Fruit fly (Drosophila melanogaster) whole organism, embryonic: ENCODE measurements around the gene CG18596.

ENCODE experiments used
- Antp ChIP-seq: fragments of 200-800 bp; sonication (Bioruptor generic); optimal IDR thresholded peaks from 3 replicates; lab custom pipeline; 2016; ENCODE audit warnings: missing biosample characterization, missing genetic modification characterization
- B-H2 ChIP-seq: fragments of 200-800 bp; sonication (Bioruptor generic); optimal IDR thresholded peaks from 2 replicates; lab custom pipeline; 2018; ENCODE audit warnings: missing biosample characterization, mild to moderate bottlenecking, missing genetic modification characterization
- BtbVII ChIP-seq: fragments of 200-800 bp; sonication (Bioruptor generic); optimal IDR thresholded peaks from 3 replicates; lab custom pipeline; 2017; ENCODE audit warnings: missing biosample characterization, mild to moderate bottlenecking, missing genetic modification characterization
- CG1024 ChIP-seq: fragments of 200-800 bp; sonication (Bioruptor generic); IDR thresholded peaks from 2 replicates; pipeline ENCODE4 v1.3.6; 2022; ENCODE audit warnings: missing biosample characterization, missing genetic modification characterization
- CG10321 ChIP-seq: fragments of 200-800 bp; sonication (Bioruptor generic); IDR thresholded peaks from 2 replicates; pipeline ENCODE4 v1.3.6; 2022; ENCODE audit warnings: missing biosample characterization, missing genetic modification characterization
- CG10543 ChIP-seq: fragments of 200-800 bp; sonication (Bioruptor generic); optimal IDR thresholded peaks from 3 replicates; lab custom pipeline; 2017; ENCODE audit warnings: missing biosample characterization, mild to moderate bottlenecking, missing genetic modification characterization, moderate library complexity
- CG10979 ChIP-seq: fragments of 200-800 bp; sonication (Bioruptor generic); optimal IDR thresholded peaks from 2 replicates; lab custom pipeline; 2018; ENCODE audit warnings: missing biosample characterization, mild to moderate bottlenecking, missing genetic modification characterization, moderate library complexity
- CG12155 ChIP-seq: fragments of 200-800 bp; sonication (Bioruptor generic); optimal IDR thresholded peaks from 3 replicates; lab custom pipeline; 2016; ENCODE audit warnings: missing biosample characterization, missing genetic modification characterization
- CG12769 ChIP-seq: fragments of 200-800 bp; sonication (Bioruptor generic); optimal IDR thresholded peaks from 2 replicates; lab custom pipeline; 2019; ENCODE audit warnings: missing biosample characterization, mild to moderate bottlenecking, missing genetic modification characterization, moderate library complexity
- CG13123 ChIP-seq: fragments of 200-800 bp; sonication (Bioruptor generic); optimal IDR thresholded peaks from 2 replicates; lab custom pipeline; 2016; ENCODE audit warnings: missing biosample characterization, missing genetic modification characterization
- CG17568 ChIP-seq: fragments of 200-800 bp; sonication (Bioruptor generic); optimal IDR thresholded peaks from 2 replicates; lab custom pipeline; 2018; ENCODE audit warnings: missing biosample characterization, mild to moderate bottlenecking, missing genetic modification characterization, moderate library complexity
- CG17829 ChIP-seq: fragments of 200-800 bp; optimal IDR thresholded peaks from 2 replicates; lab custom pipeline; 2019; ENCODE audit warnings: missing biosample characterization, mild to moderate bottlenecking, missing genetic modification characterization, moderate library complexity
- CG1832 ChIP-seq: fragments of 200-800 bp; sonication (Bioruptor generic); optimal IDR thresholded peaks from 2 replicates; lab custom pipeline; 2017; ENCODE audit warnings: missing biosample characterization, mild to moderate bottlenecking, missing genetic modification characterization, inconsistent platforms
- CG34224 ChIP-seq: fragments of 200-800 bp; sonication (Bioruptor generic); IDR thresholded peaks from 3 replicates; pipeline ENCODE4 v1.3.6; 2022; ENCODE audit warnings: missing biosample characterization, missing genetic modification characterization; ENCODE audit not compliant: partially characterized antibody
- CG4404 ChIP-seq: fragments of 200-800 bp; sonication (Bioruptor generic); IDR thresholded peaks from 2 replicates; pipeline ENCODE4 v1.3.6; 2022; ENCODE audit warnings: missing biosample characterization, missing genetic modification characterization
- CG4730 ChIP-seq: fragments of 200-800 bp; sonication (Bioruptor generic); IDR thresholded peaks from 2 replicates; pipeline ENCODE4 v1.3.6; 2022; ENCODE audit warnings: missing biosample characterization, missing genetic modification characterization
- CG6689 ChIP-seq: fragments of 200-800 bp; sonication (Bioruptor generic); IDR thresholded peaks from 2 replicates; pipeline ENCODE4 v1.3.6; 2022; ENCODE audit warnings: missing biosample characterization, missing genetic modification characterization
- CG6813 ChIP-seq: fragments of 200-800 bp; sonication (Bioruptor generic); optimal IDR thresholded peaks from 2 replicates; lab custom pipeline; 2017; ENCODE audit warnings: missing biosample characterization, missing genetic modification characterization, mild to moderate bottlenecking, moderate library complexity, missing genetic modification reagents
- CG7271 ChIP-seq: fragments of 200-800 bp; sonication (Bioruptor generic); optimal IDR thresholded peaks from 2 replicates; lab custom pipeline; 2018; ENCODE audit warnings: missing biosample characterization, mild to moderate bottlenecking, missing genetic modification characterization, moderate library complexity
- CG7987 ChIP-seq: fragments of 200-800 bp; sonication (Bioruptor generic); optimal IDR thresholded peaks from 2 replicates; lab custom pipeline; 2018; ENCODE audit warnings: missing biosample characterization, mild to moderate bottlenecking, missing genetic modification characterization, moderate library complexity
- CG8281 ChIP-seq: fragments of 200-800 bp; sonication (Bioruptor generic); optimal IDR thresholded peaks from 2 replicates; lab custom pipeline; 2018; ENCODE audit warnings: missing biosample characterization, mild to moderate bottlenecking, missing genetic modification characterization, moderate library complexity
- CG8944 ChIP-seq: fragments of 200-800 bp; sonication (Bioruptor generic); optimal IDR thresholded peaks from 3 replicates; lab custom pipeline; 2016; ENCODE audit warnings: missing biosample characterization, missing genetic modification characterization
- CG9817 ChIP-seq: fragments of 200-800 bp; sonication (Bioruptor generic); optimal IDR thresholded peaks from 2 replicates; lab custom pipeline; 2018; ENCODE audit warnings: missing biosample characterization, mild to moderate bottlenecking, missing genetic modification characterization, moderate library complexity
- MESR4 ChIP-seq: fragments of 200-800 bp; sonication (Bioruptor generic); optimal IDR thresholded peaks from 2 replicates; lab custom pipeline; 2018; ENCODE audit warnings: missing biosample characterization, mild to moderate bottlenecking, missing genetic modification characterization, moderate library complexity
- Mrtf ChIP-seq: fragments of 200-800 bp; sonication (Bioruptor generic); IDR thresholded peaks from 3 replicates; pipeline ENCODE4 v1.3.6; 2022; ENCODE audit warnings: missing biosample characterization, missing genetic modification characterization
- Nf-YC ChIP-seq: fragments of 200-800 bp; optimal IDR thresholded peaks from 3 replicates; lab custom pipeline; 2019; ENCODE audit warnings: missing biosample characterization, mild to moderate bottlenecking, missing genetic modification characterization, moderate library complexity
- Oaz ChIP-seq: fragments of 200-800 bp; sonication (Bioruptor generic); IDR thresholded peaks from 2 replicates; pipeline ENCODE4 v1.3.6; 2022; ENCODE audit warnings: missing biosample characterization, missing genetic modification characterization
- PHDP ChIP-seq: fragments of 200-800 bp; sonication (Bioruptor generic); optimal IDR thresholded peaks from 3 replicates; lab custom pipeline; 2018; ENCODE audit warnings: missing biosample characterization, mild to moderate bottlenecking, missing genetic modification characterization, moderate library complexity
- Poxn ChIP-seq: fragments of 200-800 bp; sonication (Bioruptor generic); IDR thresholded peaks from 2 replicates; pipeline ENCODE4 v1.3.6; 2022; ENCODE audit warnings: missing biosample characterization, missing genetic modification characterization
- Sry-δ ChIP-seq: fragments of 200-800 bp; sonication (Bioruptor generic); optimal IDR thresholded peaks from 2 replicates; lab custom pipeline; 2016; ENCODE audit warnings: missing biosample characterization, missing genetic modification characterization
- bab2 ChIP-seq: fragments of 200-800 bp; sonication (Bioruptor generic); optimal IDR thresholded peaks from 2 replicates; lab custom pipeline; 2016; ENCODE audit warnings: missing biosample characterization, missing genetic modification characterization
- crp ChIP-seq, 2 experiments: fragments of 200-800 bp; sonication (Bioruptor generic); optimal IDR thresholded peaks; 2 replicates in 1 of 2; 3 replicates in 1 of 2; lab custom pipeline; 2017; ENCODE audit warnings: missing biosample characterization in 2 of 2, missing genetic modification characterization in 2 of 2, mild to moderate bottlenecking in 1 of 2, moderate library complexity in 1 of 2
- da ChIP-seq: fragments of 200-800 bp; sonication (Bioruptor generic); optimal IDR thresholded peaks from 2 replicates; lab custom pipeline; 2016; ENCODE audit warnings: missing biosample characterization, missing genetic modification characterization
- dmrt99B ChIP-seq: fragments of 200-800 bp; sonication (Bioruptor generic); optimal IDR thresholded peaks from 2 replicates; lab custom pipeline; 2018; ENCODE audit warnings: missing biosample characterization, mild to moderate bottlenecking, missing genetic modification characterization, moderate library complexity
- dpn ChIP-seq, 2 experiments: fragments of 200-800 bp; sonication (Bioruptor generic); optimal IDR thresholded peaks; 3 replicates each; lab custom pipeline; 2016; ENCODE audit warnings: missing biosample characterization in 2 of 2, missing genetic modification characterization in 2 of 2
- eyg ChIP-seq: fragments of 200-800 bp; sonication (Bioruptor generic); optimal IDR thresholded peaks from 3 replicates; lab custom pipeline; 2016; ENCODE audit warnings: missing biosample characterization, missing genetic modification characterization
- fu2 ChIP-seq: fragments of 200-800 bp; sonication (Bioruptor generic); optimal IDR thresholded peaks from 2 replicates; lab custom pipeline; 2016; ENCODE audit warnings: missing biosample characterization, missing genetic modification characterization
- her ChIP-seq: fragments of 200-800 bp; sonication (Bioruptor generic); optimal IDR thresholded peaks from 2 replicates; lab custom pipeline; 2016; ENCODE audit warnings: missing biosample characterization, missing genetic modification characterization
- jing ChIP-seq: fragments of 200-800 bp; sonication (Bioruptor generic); optimal IDR thresholded peaks from 2 replicates; lab custom pipeline; 2018; ENCODE audit warnings: missing biosample characterization, mild to moderate bottlenecking, missing genetic modification characterization
- lab ChIP-seq: fragments of 200-800 bp; sonication (Bioruptor generic); optimal IDR thresholded peaks from 3 replicates; lab custom pipeline; 2017; ENCODE audit warnings: missing biosample characterization, missing genetic modification characterization, mild to moderate bottlenecking, moderate library complexity, missing genetic modification reagents
- lov ChIP-seq, 2 experiments: fragments of 200-800 bp in 1 of 2; fragments of >200 bp in 1 of 2; sonication (Bioruptor generic) in 1 of 2; IDR thresholded peaks in 1 of 2; optimal IDR thresholded peaks in 1 of 2; 2 replicates in 1 of 2; 3 replicates in 1 of 2; pipeline versions ENCODE4 v1.3.6 to Lab custom; 2017 to 2022; ENCODE audit warnings: missing biosample characterization in 1 of 2, missing genetic modification characterization in 1 of 2
- nerfin-1 ChIP-seq: fragments of 200-800 bp; sonication (Bioruptor generic); optimal IDR thresholded peaks from 3 replicates; lab custom pipeline; 2019; ENCODE audit warnings: missing biosample characterization, mild to moderate bottlenecking, missing genetic modification characterization, moderate library complexity
- org-1 ChIP-seq: fragments of 200-800 bp; sonication (Bioruptor generic); optimal IDR thresholded peaks from 2 replicates; lab custom pipeline; 2017; ENCODE audit warnings: missing biosample characterization, missing genetic modification characterization
- pfk ChIP-seq: fragments of 200-800 bp; sonication (Bioruptor generic); optimal IDR thresholded peaks from 2 replicates; lab custom pipeline; 2018; ENCODE audit warnings: missing biosample characterization, mild to moderate bottlenecking, missing genetic modification characterization, moderate library complexity
- rib ChIP-seq: fragments of 200-800 bp; sonication (Bioruptor generic); IDR thresholded peaks from 2 replicates; pipeline ENCODE4 v1.3.6; 2022; ENCODE audit warnings: missing biosample characterization, missing genetic modification characterization
- sens ChIP-seq: fragments of 200-800 bp; sonication (Bioruptor generic); peaks from one replicate; lab custom pipeline; 2016; ENCODE audit warnings: missing biosample characterization, missing genetic modification characterization
- slou ChIP-seq: fragments of 200-800 bp; sonication (Bioruptor generic); optimal IDR thresholded peaks from 3 replicates; lab custom pipeline; 2016; ENCODE audit warnings: missing biosample characterization, missing genetic modification characterization
- tio ChIP-seq: fragments of 200-800 bp; sonication (Bioruptor generic); optimal IDR thresholded peaks from 2 replicates; lab custom pipeline; 2017; ENCODE audit warnings: missing biosample characterization, missing genetic modification characterization, inconsistent platforms
- trem ChIP-seq: fragments of 200-800 bp; optimal IDR thresholded peaks from 3 replicates; lab custom pipeline; 2019; ENCODE audit warnings: missing biosample characterization, mild to moderate bottlenecking, missing genetic modification characterization, moderate library complexity
- vvl ChIP-seq: fragments of 200-800 bp; sonication (Bioruptor generic); IDR thresholded peaks from 2 replicates; pipeline ENCODE4 v1.3.6; 2022; ENCODE audit warnings: missing biosample characterization, missing genetic modification characterization
- zen ChIP-seq: fragments of 200-800 bp; sonication (Bioruptor generic); optimal IDR thresholded peaks from 3 replicates; lab custom pipeline; 2018; ENCODE audit warnings: missing biosample characterization, mild to moderate bottlenecking, missing genetic modification characterization, moderate library complexity

Gene CG18596

DNA sequence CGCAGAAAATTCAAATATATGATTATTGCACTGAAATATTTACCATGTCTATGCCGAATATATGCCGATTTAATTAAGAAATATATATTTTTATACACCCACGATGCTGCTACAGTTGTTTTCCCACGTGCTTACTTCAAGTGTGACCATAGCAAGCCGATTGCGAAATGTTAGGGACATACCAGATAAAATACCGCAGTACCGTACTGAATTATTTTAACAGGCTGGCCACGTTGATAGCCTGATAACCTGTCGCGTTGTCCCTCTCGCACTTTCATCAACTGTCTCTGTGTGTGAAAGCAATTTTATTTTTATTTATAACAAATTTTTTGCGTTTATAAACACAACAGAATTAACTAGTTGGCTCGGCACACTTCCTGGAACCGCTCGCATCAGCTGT, 45.2 kb downstream of the CG18596 start, which contains the start of the genes Nop56 and mats (continued):
- TF ChIP-seq CG12769 (tag; lab: Kevin White, UChicago) = no peak
- peak; percentile 74 for TF ChIP-seq sens (GFP tag; lab: Kevin White, UChicago)
- TF ChIP-seq Poxn = no peak
- TF ChIP-seq CG7987 = peak; percentile 34
- TF ChIP-seq CG1024 (GFP tag; lab: Robert Waterston, UW) = no peak
- no peak for TF ChIP-seq lab (GFP tag; lab: Kevin White, UChicago)
- peak; percentile 30 for TF ChIP-seq Sry-δ
- TF ChIP-seq vvl (GFP tag; lab: Robert Waterston, UW) = peak; percentile 44; the same call in 1 of the 2 replicates
- TF ChIP-seq CG4730 (GFP tag; lab: Robert Waterston, UW) = no peak
- peak; percentile 32; the same call in 1 of the 3 replicates for TF ChIP-seq CG34224
- peak; percentile 27; the same call in 1 of the 2 replicates for TF ChIP-seq rib (GFP tag; lab: Robert Waterston, UW)
- TF ChIP-seq Oaz (GFP tag; lab: Robert Waterston, UW) = no peak
- TF ChIP-seq CG6689 = no peak
- TF ChIP-seq dpn (GFP tag; optimal IDR thresholded peaks at IDR 0.05; lab: Kevin White, UChicago) = no peak
- TF ChIP-seq da (GFP tag; lab: Kevin White, UChicago) = no peak
- TF ChIP-seq B-H2 (GFP tag; lab: Kevin White, UChicago) = peak; percentile 63
- TF ChIP-seq CG8944 (GFP tag; lab: Kevin White, UChicago) = no peak
- no peak for TF ChIP-seq jing
- no peak for TF ChIP-seq org-1 (GFP tag; lab: Kevin White, UChicago)
- no peak for TF ChIP-seq fu2
- TF ChIP-seq trem (tag; lab: Kevin White, UChicago) = peak; percentile 71
- TF ChIP-seq CG6813 (GFP tag; lab: Kevin White, UChicago) = no peak
- no peak for TF ChIP-seq CG12155
- peak; percentile 42 for TF ChIP-seq CG17829 (tag; lab: Kevin White, UChicago)
- peak; percentile 13 for TF ChIP-seq zen (tag; lab: Kevin White, UChicago)
- peak in 1 of 2 experiments; percentile 68 for TF ChIP-seq crp (GFP tag; optimal IDR thresholded peaks at IDR 0.05; lab: Kevin White, UChicago)
- TF ChIP-seq PHDP = no peak
- no peak for TF ChIP-seq CG10979
- TF ChIP-seq CG1832 (GFP tag; lab: Kevin White, UChicago) = peak; percentile 33
- no peak for TF ChIP-seq CG7271 (tag; lab: Kevin White, UChicago)
- TF ChIP-seq dmrt99B (tag; lab: Kevin White, UChicago) = no peak
- no peak for TF ChIP-seq CG8281 (tag; lab: Kevin White, UChicago)
- TF ChIP-seq pfk (GFP tag; lab: Kevin White, UChicago) = no peak
- TF ChIP-seq nerfin-1 (tag; lab: Kevin White, UChicago) = peak; percentile 29
- TF ChIP-seq Nf-YC = peak; percentile 62
- no peak for TF ChIP-seq Antp (GFP tag; lab: Kevin White, UChicago)
- no peak for TF ChIP-seq CG13123 (GFP tag; lab: Kevin White, UChicago)
- TF ChIP-seq slou (GFP tag; lab: Kevin White, UChicago) = no peak
- TF ChIP-seq eyg (GFP tag; lab: Kevin White, UChicago) = no peak
- TF ChIP-seq her (GFP tag; lab: Kevin White, UChicago) = no peak
- TF ChIP-seq CG17568 (GFP tag; lab: Kevin White, UChicago) = no peak
- no peak for TF ChIP-seq CG10543 (GFP tag; lab: Kevin White, UChicago)
- TF ChIP-seq Mrtf (GFP tag; lab: Robert Waterston, UW) = no peak
- no peak for TF ChIP-seq CG9817 (tag; lab: Kevin White, UChicago)
- no peak for TF ChIP-seq lov (optimal IDR thresholded peaks at IDR 0.05; lab: Kevin White, UChicago)
- TF ChIP-seq lov (GFP tag; IDR thresholded peaks at IDR 0.05; lab: Robert Waterston, UW) = no peak
- TF ChIP-seq MESR4 (GFP tag; lab: Kevin White, UChicago) = peak; percentile 95
- TF ChIP-seq BtbVII (GFP tag; lab: Kevin White, UChicago) = no peak
- peak; percentile 94 for TF ChIP-seq CG10321 (GFP tag; lab: Robert Waterston, UW)
- no peak for TF ChIP-seq CG4404 (GFP tag; lab: Robert Waterston, UW)
- TF ChIP-seq tio = no peak
- no peak for TF ChIP-seq bab2 (GFP tag; lab: Kevin White, UChicago)
